Worm (Caenorhabditis elegans): ENCODE data around the gene C04C11.1.

DNA sequence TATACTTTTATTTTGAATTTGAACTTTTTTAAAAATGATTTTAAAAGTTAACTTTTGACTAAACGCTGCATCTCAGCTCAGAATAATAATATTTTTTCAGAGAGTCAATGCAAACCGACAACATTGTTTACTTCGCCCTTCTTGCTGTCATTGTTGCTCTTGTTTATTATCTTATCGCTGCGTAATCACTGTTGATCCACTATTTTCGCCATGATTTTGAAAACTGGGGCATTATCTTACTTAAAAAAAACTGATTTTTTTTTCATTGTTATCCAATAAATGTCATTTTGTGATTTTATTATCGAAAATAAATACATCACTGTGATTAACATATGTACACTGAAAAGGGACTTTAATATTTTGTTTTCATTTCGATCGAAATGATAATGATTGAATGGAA, 17.7 kb upstream of the C04C11.1 start:
- TF ChIP-seq klf-2 (GFP tag; conservative IDR thresholded peaks at IDR 0.05) (no peak), flt-1 (GFP tag; IDR thresholded peaks at IDR 0.05) (no peak), ztf-29 (GFP tag; IDR thresholded peaks at IDR 0.05) (no peak), ref-1 (GFP tag; conservative IDR thresholded peaks at IDR 0.05) (no peak), T22C8.4 (GFP tag; IDR thresholded peaks at IDR 0.05) (no peak), ztf-23 (GFP tag; IDR thresholded peaks at IDR 0.05) (no peak), cog-1 (tag; optimal IDR thresholded peaks at IDR 0.05) (no peak)

Measured in whole organism, midembryonic.